Worm (Caenorhabditis elegans) whole organism, midembryonic: ENCODE measurements around the gene F47F2.1.
A peak's percentile ranks its signal among the peaks of the same experiment; 100 is the strongest.

Experiments
- T22C8.4 ChIP-seq: fragments of 200-800 bp; sonication (Bioruptor generic); IDR thresholded peaks from 2 replicates; pipeline ENCODE4 v1.3.6; 2022; ENCODE audit warnings: missing genetic modification characterization, missing compliant biosample characterization
- cog-1 ChIP-seq: sonication (generic microtip); optimal IDR thresholded peaks from 2 replicates; lab custom pipeline; 2016; ENCODE audit warnings: missing genetic modification characterization, missing compliant biosample characterization
- flt-1 ChIP-seq: fragments of 200-800 bp; sonication (Bioruptor generic); IDR thresholded peaks from 2 replicates; pipeline ENCODE4 v1.3.6; 2022; ENCODE audit warnings: missing genetic modification characterization, missing compliant biosample characterization
- klf-2 ChIP-seq: fragments of 200-800 bp; sonication (Bioruptor generic); conservative IDR thresholded peaks from 2 replicates; pipeline ENCODE4 v1.3.6; 2022; ENCODE audit warnings: missing genetic modification reagents, missing genetic modification characterization, missing compliant biosample characterization
- med-1 ChIP-seq: sonication (generic microtip); optimal IDR thresholded peaks from 2 replicates; lab custom pipeline; 2017; ENCODE audit warnings: missing genetic modification characterization, mild to moderate bottlenecking, missing compliant biosample characterization, antibody characterized with exemption, missing genetic modification reagents; ENCODE audit not compliant: insufficient read depth
- ref-1 ChIP-seq: fragments of 200-800 bp; sonication (Bioruptor generic); conservative IDR thresholded peaks from 2 replicates; pipeline ENCODE4 v1.3.6; 2022; ENCODE audit warnings: missing genetic modification reagents, missing genetic modification characterization, missing compliant biosample characterization
- tab-1 ChIP-seq: fragments of 200-800 bp; sonication (Bioruptor generic); IDR thresholded peaks from 2 replicates; pipeline ENCODE4 v1.3.6; 2022; ENCODE audit warnings: missing genetic modification characterization, missing compliant biosample characterization
- ztf-23 ChIP-seq: fragments of 200-800 bp; sonication (Bioruptor generic); IDR thresholded peaks from 2 replicates; pipeline ENCODE4 v1.3.6; 2022; ENCODE audit warnings: missing genetic modification reagents, missing genetic modification characterization, missing compliant biosample characterization
- ztf-29 ChIP-seq: fragments of 200-800 bp; sonication (Bioruptor generic); IDR thresholded peaks from 2 replicates; pipeline ENCODE4 v1.3.6; 2022; ENCODE audit warnings: missing genetic modification reagents, missing genetic modification characterization, missing compliant biosample characterization

Gene F47F2.1

DNA sequence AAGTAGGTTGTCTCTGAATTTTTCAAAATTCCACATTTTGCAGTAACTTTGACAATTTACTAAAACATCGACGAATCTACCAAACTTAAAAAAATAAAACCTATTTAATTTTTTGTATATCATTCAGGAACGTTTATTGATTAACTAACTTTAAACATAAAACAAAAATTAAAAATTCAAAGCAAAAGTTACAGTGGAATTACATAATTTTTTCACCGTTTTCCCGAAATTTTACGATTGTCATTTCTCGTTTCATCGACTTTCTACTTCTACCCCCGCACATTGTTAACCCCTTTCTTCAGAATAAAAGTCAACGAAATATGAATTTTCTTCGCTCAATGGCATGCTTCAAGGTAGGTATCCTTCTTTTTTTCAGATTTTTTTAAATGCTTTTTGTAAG is at the start of gene F47F2.1:
F47F2.1 (plus strand) TSS at position 301 of the 400 bp plus-strand sequence.
- TF ChIP-seq T22C8.4 (GFP tag; lab: Robert Waterston, UW), result no peak
- TF ChIP-seq ref-1, result no peak
- no peak for TF ChIP-seq med-1
- TF ChIP-seq flt-1 (GFP tag; lab: Robert Waterston, UW), result no peak
- TF ChIP-seq ztf-29 (GFP tag; lab: Robert Waterston, UW), result no peak
- TF ChIP-seq cog-1 (tag; lab: Kevin White, UChicago), result no peak
- TF ChIP-seq klf-2 (GFP tag; lab: Robert Waterston, UW), result no peak
- TF ChIP-seq ztf-23 (GFP tag; lab: Robert Waterston, UW), result no peak
- no peak for TF ChIP-seq tab-1 (GFP tag; lab: Robert Waterston, UW)

DNA sequence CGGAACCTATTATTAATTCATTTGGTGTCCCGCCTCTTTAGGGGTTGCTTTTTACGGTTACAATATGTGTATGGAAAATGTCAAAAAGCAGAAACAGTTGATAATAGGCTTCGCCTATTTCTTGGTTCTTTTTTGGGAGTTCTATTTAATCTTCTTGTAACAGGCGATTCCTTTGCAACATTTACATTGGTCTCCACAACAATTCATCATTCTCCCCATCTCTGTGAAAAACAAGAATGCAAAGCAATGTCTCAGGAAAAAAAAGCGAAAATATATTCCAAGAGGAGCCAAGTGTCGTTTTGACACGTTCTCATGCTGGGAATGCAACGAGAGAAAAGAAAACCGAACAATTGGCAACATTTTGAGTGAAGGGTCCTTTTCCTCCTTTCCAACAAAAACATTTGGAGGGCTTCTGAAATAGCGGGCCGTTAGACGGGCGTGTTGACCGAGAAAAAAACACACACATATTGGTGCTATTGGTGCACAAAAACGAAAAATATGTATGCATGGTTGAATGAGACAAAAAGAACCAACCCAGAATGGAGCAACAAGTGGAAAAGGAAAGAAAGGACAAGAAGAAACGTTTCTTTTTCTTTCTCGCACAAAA is 49.6 kb upstream of the F47F2.1 start:
- TF ChIP-seq flt-1 (GFP tag; lab: Robert Waterston, UW) (no peak), T22C8.4 (GFP tag; lab: Robert Waterston, UW) (no peak), cog-1 (tag; lab: Kevin White, UChicago) (no peak), ztf-23 (GFP tag; lab: Robert Waterston, UW) (no peak), ztf-29 (GFP tag; lab: Robert Waterston, UW) (no peak), ref-1 (no peak), tab-1 (GFP tag; lab: Robert Waterston, UW) (no peak), med-1 (no peak), klf-2 (GFP tag; lab: Robert Waterston, UW) (no peak)

ce11 chrX:3829605-3830004 is 48.7 kb upstream of the F47F2.1 start:
- TF ChIP-seq tab-1 (GFP tag; lab: Robert Waterston, UW), result no peak

DNA sequence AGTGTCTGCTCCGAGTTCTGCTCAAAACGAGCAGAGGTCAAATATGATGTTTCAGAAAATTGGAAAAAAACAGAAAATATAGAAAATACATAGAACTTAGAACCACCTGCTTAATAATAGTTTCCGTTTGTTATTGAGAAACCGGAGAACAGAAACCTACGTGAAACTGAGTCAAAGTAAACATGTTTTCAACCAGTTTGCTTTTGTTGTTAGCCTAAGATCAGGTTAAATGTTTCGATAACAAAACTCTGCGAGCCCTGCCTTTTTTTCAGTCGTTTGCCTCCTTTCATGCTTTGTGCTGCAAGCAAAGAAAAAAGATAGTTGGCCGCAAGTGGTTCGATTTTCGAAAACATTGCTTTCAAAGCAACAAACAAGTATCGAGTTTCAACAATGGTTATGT is 47.5 kb upstream of the F47F2.1 start:
- no peak for TF ChIP-seq ztf-23 (GFP tag; lab: Robert Waterston, UW)
- TF ChIP-seq med-1, result no peak
- TF ChIP-seq klf-2 (GFP tag; lab: Robert Waterston, UW), result no peak
- no peak for TF ChIP-seq T22C8.4 (GFP tag; lab: Robert Waterston, UW)
- TF ChIP-seq cog-1 (tag; lab: Kevin White, UChicago), result no peak
- TF ChIP-seq flt-1 (GFP tag; lab: Robert Waterston, UW), result no peak
- TF ChIP-seq tab-1 (GFP tag; lab: Robert Waterston, UW), result no peak
- no peak for TF ChIP-seq ref-1
- no peak for TF ChIP-seq ztf-29 (GFP tag; lab: Robert Waterston, UW)

- TF ChIP-seq T22C8.4 (GFP tag; lab: Robert Waterston, UW), result no peak
- TF ChIP-seq med-1, result no peak
- TF ChIP-seq ztf-23 (GFP tag; lab: Robert Waterston, UW), result no peak
- no peak for TF ChIP-seq flt-1 (GFP tag; lab: Robert Waterston, UW)
- no peak for TF ChIP-seq klf-2 (GFP tag; lab: Robert Waterston, UW)
- no peak for TF ChIP-seq ref-1
- TF ChIP-seq tab-1 (GFP tag; lab: Robert Waterston, UW), result no peak
- no peak for TF ChIP-seq cog-1 (tag; lab: Kevin White, UChicago)
- no peak for TF ChIP-seq ztf-29 (GFP tag; lab: Robert Waterston, UW)
Observed at ce11 chrX:3832059-3832641, 46.2 kb upstream of the F47F2.1 start.

ce11 chrX:3833964-3834840 is 44.1 kb upstream of the F47F2.1 start:
- TF ChIP-seq T22C8.4 (GFP tag; lab: Robert Waterston, UW) (no peak), ztf-29 (GFP tag; lab: Robert Waterston, UW) (no peak), ref-1 (no peak), tab-1 (GFP tag; lab: Robert Waterston, UW) (no peak), ztf-23 (GFP tag; lab: Robert Waterston, UW) (no peak), klf-2 (GFP tag; lab: Robert Waterston, UW) (no peak), cog-1 (tag; lab: Kevin White, UChicago) (no peak), med-1 (no peak), flt-1 (GFP tag; lab: Robert Waterston, UW) (no peak)

- TF ChIP-seq ztf-23 (GFP tag; lab: Robert Waterston, UW) (0 out of 2 replicates have a peak, but pooled peaks have one; percentile 30), med-1 (no peak)
Observed at ce11 chrX:3835632-3836031, 42.7 kb upstream of the F47F2.1 start.

DNA sequence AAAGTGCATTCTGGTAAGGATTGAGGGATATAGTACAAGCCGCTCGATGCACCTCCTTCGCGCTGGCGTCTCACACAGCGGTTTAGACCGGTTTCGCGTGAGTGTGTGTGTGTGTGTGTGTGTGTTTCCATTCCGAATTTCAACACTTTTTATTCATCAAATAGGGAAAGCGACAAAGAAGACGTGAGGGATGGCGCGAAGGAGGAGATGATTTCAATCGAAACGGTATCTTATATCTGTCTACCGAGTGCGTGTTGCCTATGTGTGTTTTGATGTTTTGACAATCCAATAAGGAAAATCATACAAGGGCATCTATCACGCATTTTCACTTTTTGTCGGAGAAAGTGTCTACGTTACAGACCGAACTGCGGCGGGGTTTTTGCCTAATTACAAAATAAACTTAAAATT is 40.6 kb upstream of the F47F2.1 start:
- TF ChIP-seq tab-1 (GFP tag; lab: Robert Waterston, UW), result no peak

DNA sequence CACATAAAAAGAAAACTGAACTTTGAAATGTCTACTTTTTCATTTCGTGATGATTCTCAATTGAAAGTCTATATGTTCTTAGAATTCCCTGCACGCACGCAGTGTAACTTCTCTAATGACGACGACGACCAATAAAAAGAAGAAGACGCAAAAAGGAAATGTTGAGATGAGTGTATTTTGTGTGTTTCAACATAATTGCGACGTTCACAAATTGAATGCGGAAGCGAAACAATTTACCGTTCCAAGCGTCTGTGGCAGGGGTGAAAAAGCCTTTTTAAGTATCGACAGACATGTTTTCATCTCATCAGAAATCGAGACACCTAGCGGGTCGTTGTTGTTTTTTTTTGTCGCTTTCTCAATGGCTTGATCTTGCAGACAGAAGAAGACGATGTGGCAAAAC is 39.7 kb upstream of the F47F2.1 start:
- TF ChIP-seq cog-1 (tag; lab: Kevin White, UChicago) (no peak), klf-2 (GFP tag; lab: Robert Waterston, UW) (no peak), T22C8.4 (GFP tag; lab: Robert Waterston, UW) (no peak), ztf-23 (GFP tag; lab: Robert Waterston, UW) (no peak), ztf-29 (GFP tag; lab: Robert Waterston, UW) (no peak), flt-1 (GFP tag; lab: Robert Waterston, UW) (no peak), tab-1 (GFP tag; lab: Robert Waterston, UW) (no peak), med-1 (no peak), ref-1 (no peak)

DNA sequence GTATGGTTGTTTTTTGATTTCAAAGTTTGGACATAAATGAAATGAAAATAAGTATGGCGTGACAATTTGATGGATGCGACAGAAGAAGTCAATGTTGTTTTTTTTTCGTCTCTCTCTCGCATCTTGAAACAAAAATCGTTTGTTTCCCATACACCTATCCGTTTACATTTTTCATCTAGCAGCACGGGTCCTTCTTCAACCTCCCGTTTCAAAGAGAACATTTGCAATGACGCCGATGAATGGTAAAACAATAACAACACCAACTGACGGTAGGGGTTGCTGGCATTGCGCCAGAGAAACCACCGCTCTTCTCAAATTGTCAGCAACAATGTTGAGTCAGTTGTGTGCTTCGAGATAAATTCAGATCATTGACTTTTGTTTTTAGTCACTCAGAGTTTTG is 39.2 kb upstream of the F47F2.1 start:
- TF ChIP-seq klf-2 (GFP tag; lab: Robert Waterston, UW), result no peak
- TF ChIP-seq ztf-29 (GFP tag; lab: Robert Waterston, UW), result no peak
- no peak for TF ChIP-seq ztf-23 (GFP tag; lab: Robert Waterston, UW)
- no peak for TF ChIP-seq med-1
- TF ChIP-seq tab-1 (GFP tag; lab: Robert Waterston, UW), result no peak
- no peak for TF ChIP-seq ref-1
- no peak for TF ChIP-seq T22C8.4 (GFP tag; lab: Robert Waterston, UW)
- no peak for TF ChIP-seq flt-1 (GFP tag; lab: Robert Waterston, UW)
- no peak for TF ChIP-seq cog-1 (tag; lab: Kevin White, UChicago)
